Fruit fly (Drosophila melanogaster) whole organism, embryonic: Measurements from ENCODE around the gene D12.

Experiments
- CG10431 ChIP-seq: fragments of 200-800 bp; sonication (Bioruptor generic); optimal IDR thresholded peaks from 3 replicates; lab custom pipeline; 2018; ENCODE audit warnings: missing biosample characterization, mild to moderate bottlenecking, missing genetic modification characterization
- CG10654 ChIP-seq: fragments of 200-800 bp; sonication (Bioruptor generic); optimal IDR thresholded peaks from 2 replicates; lab custom pipeline; 2016; ENCODE audit warnings: missing biosample characterization, missing genetic modification characterization
- CG10959 ChIP-seq: fragments of 200-800 bp; sonication (Bioruptor generic); IDR thresholded peaks from 2 replicates; pipeline ENCODE4 v1.3.6; 2022; ENCODE audit warnings: missing biosample characterization, missing genetic modification characterization
- CG11093 ChIP-seq: fragments of 200-800 bp; sonication (Bioruptor generic); IDR thresholded peaks from 3 replicates; pipeline ENCODE4 v1.3.6; 2022; ENCODE audit warnings: missing biosample characterization, missing genetic modification characterization
- CG12744 ChIP-seq: fragments of 200-800 bp; sonication (Bioruptor generic); optimal IDR thresholded peaks from 2 replicates; lab custom pipeline; 2016; ENCODE audit warnings: missing biosample characterization, missing genetic modification characterization
- CG15269 ChIP-seq: fragments of 200-800 bp; sonication (Bioruptor generic); optimal IDR thresholded peaks from 2 replicates; lab custom pipeline; 2018; ENCODE audit warnings: missing biosample characterization, mild to moderate bottlenecking, missing genetic modification characterization, moderate library complexity
- CG17912 ChIP-seq: fragments of 200-800 bp; sonication (Bioruptor generic); optimal IDR thresholded peaks from 2 replicates; lab custom pipeline; 2018; ENCODE audit warnings: missing biosample characterization, mild to moderate bottlenecking, missing genetic modification characterization
- CG18011 ChIP-seq: fragments of 200-800 bp; sonication (Bioruptor generic); optimal IDR thresholded peaks from 2 replicates; lab custom pipeline; 2017; ENCODE audit warnings: missing biosample characterization, missing genetic modification characterization, mild to moderate bottlenecking, moderate library complexity, missing genotype
- CG2129 ChIP-seq: fragments of 200-800 bp; sonication (Bioruptor generic); IDR thresholded peaks from 2 replicates; pipeline ENCODE4 v1.3.6; 2022; ENCODE audit warnings: missing biosample characterization, missing genetic modification characterization; ENCODE audit not compliant: partially characterized antibody
- CG4328 ChIP-seq: fragments of 200-800 bp; sonication (Bioruptor generic); optimal IDR thresholded peaks from 3 replicates; lab custom pipeline; 2017; ENCODE audit warnings: missing biosample characterization, missing genetic modification reagents, missing genetic modification characterization
- CG4424 ChIP-seq: fragments of 200-800 bp; sonication (Bioruptor generic); optimal IDR thresholded peaks from 3 replicates; lab custom pipeline; 2016; ENCODE audit warnings: missing biosample characterization, missing genetic modification characterization
- CG4617 ChIP-seq: fragments of 200-800 bp; sonication (Bioruptor generic); optimal IDR thresholded peaks from 3 replicates; lab custom pipeline; 2016; ENCODE audit warnings: missing biosample characterization, missing genetic modification characterization, borderline replicate concordance
- CG5245 ChIP-seq: fragments of 200-800 bp; sonication (Bioruptor generic); optimal IDR thresholded peaks from 3 replicates; lab custom pipeline; 2016; ENCODE audit warnings: missing biosample characterization, missing genetic modification characterization
- CG6175 ChIP-seq: fragments of 200-800 bp; sonication (Bioruptor generic); IDR thresholded peaks from 3 replicates; pipeline ENCODE4 v1.3.6; 2022; ENCODE audit warnings: missing biosample characterization, missing genetic modification characterization
- CG6683 ChIP-seq: fragments of 200-800 bp; sonication (Bioruptor generic); optimal IDR thresholded peaks from 2 replicates; lab custom pipeline; 2017; ENCODE audit warnings: missing biosample characterization, mild to moderate bottlenecking, missing genetic modification characterization, missing genetic modification reagents
- CG6813 ChIP-seq: fragments of 200-800 bp; sonication (Bioruptor generic); optimal IDR thresholded peaks from 2 replicates; lab custom pipeline; 2017; ENCODE audit warnings: missing biosample characterization, missing genetic modification characterization, mild to moderate bottlenecking, moderate library complexity, missing genetic modification reagents
- CG8765 ChIP-seq: fragments of 200-800 bp; sonication (Bioruptor generic); IDR thresholded peaks from 2 replicates; pipeline ENCODE4 v1.3.6; 2022; ENCODE audit warnings: missing biosample characterization, missing genetic modification characterization
- CG9437 ChIP-seq: fragments of 200-800 bp; sonication (Bioruptor generic); optimal IDR thresholded peaks from 2 replicates; lab custom pipeline; 2018; ENCODE audit warnings: missing biosample characterization, mild to moderate bottlenecking, missing genetic modification characterization
- CG9609 ChIP-seq: fragments of 200-800 bp; sonication (Bioruptor generic); optimal IDR thresholded peaks from 3 replicates; lab custom pipeline; 2016; ENCODE audit warnings: missing biosample characterization, missing genetic modification characterization
- Camta ChIP-seq: fragments of 200-800 bp; sonication (Bioruptor generic); optimal IDR thresholded peaks from 2 replicates; lab custom pipeline; 2016; ENCODE audit warnings: missing biosample characterization, missing genetic modification characterization
- Dll ChIP-seq: fragments of 200-800 bp; sonication (Bioruptor generic); IDR thresholded peaks from 4 replicates; pipeline ENCODE4 v1.3.6; 2022; ENCODE audit warnings: missing biosample characterization, missing genetic modification characterization; ENCODE audit not compliant: partially characterized antibody
- Doc2 ChIP-seq: fragments of 200-800 bp; sonication (Bioruptor generic); IDR thresholded peaks from 2 replicates; pipeline ENCODE4 v1.3.6; 2022; ENCODE audit warnings: missing biosample characterization, missing genetic modification characterization
- ERR ChIP-seq: fragments of 200-800 bp; sonication (Bioruptor generic); optimal IDR thresholded peaks from 2 replicates; lab custom pipeline; 2016; ENCODE audit warnings: missing biosample characterization, missing genetic modification characterization
- Ets97D ChIP-seq: fragments of 200-800 bp; sonication (Bioruptor generic); optimal IDR thresholded peaks from 3 replicates; lab custom pipeline; 2016; ENCODE audit warnings: missing biosample characterization, missing genetic modification characterization
- Hsf ChIP-seq: fragments of 200-800 bp; sonication (Bioruptor generic); optimal IDR thresholded peaks from 3 replicates; lab custom pipeline; 2016; ENCODE audit warnings: missing biosample characterization, missing genetic modification characterization
- Jarid2 ChIP-seq: fragments of 200-800 bp; sonication (Bioruptor generic); optimal IDR thresholded peaks from 3 replicates; lab custom pipeline; 2017; ENCODE audit warnings: mild to moderate bottlenecking, missing biosample characterization, missing genetic modification reagents, missing genetic modification characterization
- MESR4 ChIP-seq: fragments of 200-800 bp; sonication (Bioruptor generic); optimal IDR thresholded peaks from 2 replicates; lab custom pipeline; 2018; ENCODE audit warnings: missing biosample characterization, mild to moderate bottlenecking, missing genetic modification characterization, moderate library complexity
- Neu2 ChIP-seq: fragments of 200-800 bp; sonication (Bioruptor generic); optimal IDR thresholded peaks from 3 replicates; lab custom pipeline; 2016; ENCODE audit warnings: missing biosample characterization, missing genetic modification characterization, borderline replicate concordance
- Poxn ChIP-seq: fragments of 200-800 bp; sonication (Bioruptor generic); IDR thresholded peaks from 2 replicates; pipeline ENCODE4 v1.3.6; 2022; ENCODE audit warnings: missing biosample characterization, missing genetic modification characterization
- Tbp ChIP-seq: fragments of >200 bp; optimal IDR thresholded peaks from 2 replicates; lab custom pipeline; 2018; ENCODE audit warnings: missing biosample characterization, missing genetic modification characterization
- ase ChIP-seq: fragments of 200-800 bp; sonication (Bioruptor generic); IDR thresholded peaks from 3 replicates; pipeline ENCODE4 v1.3.6; 2022; ENCODE audit warnings: missing biosample characterization, missing genetic modification characterization
- ato ChIP-seq: fragments of 200-800 bp; sonication (Bioruptor generic); IDR thresholded peaks from 2 replicates; pipeline ENCODE4 v1.3.6; 2022; ENCODE audit warnings: missing biosample characterization, missing genetic modification characterization; ENCODE audit not compliant: partially characterized antibody
- az2 ChIP-seq: fragments of 200-800 bp; sonication (Bioruptor generic); optimal IDR thresholded peaks from 3 replicates; lab custom pipeline; 2016; ENCODE audit warnings: missing biosample characterization, missing genetic modification characterization
- bab2 ChIP-seq: fragments of 200-800 bp; sonication (Bioruptor generic); optimal IDR thresholded peaks from 2 replicates; lab custom pipeline; 2016; ENCODE audit warnings: missing biosample characterization, missing genetic modification characterization
- cg ChIP-seq: fragments of 200-800 bp; sonication (Bioruptor generic); optimal IDR thresholded peaks from 3 replicates; lab custom pipeline; 2019; ENCODE audit warnings: missing biosample characterization, mild to moderate bottlenecking, missing genetic modification characterization, moderate library complexity
- gce ChIP-seq: fragments of 200-800 bp; sonication (Bioruptor generic); IDR thresholded peaks from 3 replicates; pipeline ENCODE4 v1.3.6; 2022; ENCODE audit warnings: missing biosample characterization, missing genetic modification characterization
- gsb ChIP-seq: fragments of 200-800 bp; sonication (Bioruptor generic); IDR thresholded peaks from 2 replicates; pipeline ENCODE4 v1.3.6; 2022; ENCODE audit warnings: missing biosample characterization, missing genetic modification characterization
- jigr1 ChIP-seq: fragments of 200-800 bp; sonication (Bioruptor generic); IDR thresholded peaks from 3 replicates; pipeline ENCODE4 v1.3.6; 2022; ENCODE audit warnings: missing biosample characterization, missing genetic modification characterization
- kah ChIP-seq: fragments of 200-800 bp; sonication (Bioruptor generic); optimal IDR thresholded peaks from 2 replicates; lab custom pipeline; 2018; ENCODE audit warnings: missing biosample characterization, mild to moderate bottlenecking, missing genetic modification characterization
- nau ChIP-seq: fragments of 200-800 bp; sonication (Bioruptor generic); optimal IDR thresholded peaks from 3 replicates; lab custom pipeline; 2017; ENCODE audit warnings: missing biosample characterization, mild to moderate bottlenecking, missing genetic modification characterization, missing genetic modification reagents
- oc ChIP-seq: fragments of 200-800 bp; sonication (Bioruptor generic); optimal IDR thresholded peaks from 2 replicates; lab custom pipeline; 2018; ENCODE audit warnings: missing biosample characterization, mild to moderate bottlenecking, missing genetic modification characterization, moderate library complexity
- pan ChIP-seq, 4 experiments: fragments of >200 bp in 3 of 4; fragments of 200-800 bp in 1 of 4; sonication (Bioruptor generic) in 1 of 4; optimal IDR thresholded peaks in 3 of 4; IDR thresholded peaks in 1 of 4; 2 replicates each; pipeline versions ENCODE4 v1.3.6 to Lab custom; 2017 to 2022; ENCODE audit warnings: missing biosample characterization in 2 of 4, missing genetic modification characterization in 2 of 4, mixed read lengths in 1 of 4
- pb ChIP-seq: fragments of 200-800 bp; sonication (Bioruptor generic); optimal IDR thresholded peaks from 3 replicates; lab custom pipeline; 2016; ENCODE audit warnings: missing biosample characterization, missing genetic modification characterization
- prd ChIP-seq, 3 experiments: fragments of >200 bp in 2 of 3; fragments of 200-800 bp in 1 of 3; sonication (Bioruptor generic) in 1 of 3; optimal IDR thresholded peaks in 2 of 3; IDR thresholded peaks in 1 of 3; 2 replicates in 2 of 3; 3 replicates in 1 of 3; pipeline versions ENCODE4 v1.3.6 to Lab custom; 2017 to 2022; ENCODE audit warnings: missing biosample characterization in 1 of 3, missing genetic modification characterization in 1 of 3
- psq ChIP-seq: fragments of 200-800 bp; sonication (Bioruptor generic); optimal IDR thresholded peaks from 2 replicates; lab custom pipeline; 2017; ENCODE audit warnings: missing biosample characterization, missing genetic modification characterization
- row ChIP-seq: fragments of 200-800 bp; sonication (Bioruptor generic); IDR thresholded peaks from 3 replicates; pipeline ENCODE4 v1.3.6; 2022; ENCODE audit warnings: missing biosample characterization, missing genetic modification characterization
- salm ChIP-seq: fragments of 200-800 bp; sonication (Bioruptor generic); optimal IDR thresholded peaks from 2 replicates; lab custom pipeline; 2018; ENCODE audit warnings: missing biosample characterization, mild to moderate bottlenecking, missing genetic modification characterization
- sens-2 ChIP-seq: fragments of 200-800 bp; sonication (Bioruptor generic); IDR thresholded peaks from 2 replicates; pipeline ENCODE4 v1.3.6; 2022; ENCODE audit warnings: missing biosample characterization, missing genetic modification characterization
- slou ChIP-seq: fragments of 200-800 bp; sonication (Bioruptor generic); optimal IDR thresholded peaks from 3 replicates; lab custom pipeline; 2016; ENCODE audit warnings: missing biosample characterization, missing genetic modification characterization

D12 gene

DNA sequence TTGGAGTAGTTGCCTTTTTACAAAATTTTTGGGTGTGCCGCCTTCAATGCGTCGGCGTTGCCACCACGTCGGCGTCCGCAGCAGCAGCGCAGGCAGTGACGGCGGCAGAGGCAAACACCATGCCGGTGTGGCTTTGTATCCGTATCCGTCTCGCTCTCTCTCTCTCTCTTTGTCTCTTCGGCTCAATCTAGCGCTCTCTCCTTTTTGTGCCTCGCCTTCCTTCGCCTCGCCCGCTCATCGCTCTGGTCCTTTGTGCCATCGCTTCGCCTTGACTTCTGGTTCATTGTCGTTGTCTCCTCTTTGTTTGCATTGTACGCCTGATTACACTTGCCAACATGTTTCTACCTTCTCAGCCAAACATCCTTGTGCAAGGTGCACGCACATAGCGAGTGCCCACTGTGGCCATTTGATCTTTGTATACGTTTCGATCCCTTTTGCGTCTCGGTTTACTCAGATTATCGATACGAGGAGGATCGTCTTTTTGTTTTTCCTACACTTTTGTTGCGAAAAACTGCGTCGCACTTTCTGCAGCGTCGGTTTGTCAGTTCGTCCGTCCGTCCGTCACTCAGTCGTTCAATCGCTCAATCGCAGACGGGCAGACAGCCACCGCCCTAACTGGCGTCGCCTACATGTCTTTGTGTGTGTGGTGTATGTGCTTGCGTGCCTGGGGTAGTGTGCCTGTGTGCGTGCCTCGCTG, 20.7 kb downstream of the D12 start (continued):
- TF ChIP-seq Hsf (GFP tag; lab: Kevin White, UChicago) (peak; percentile 1), CG9437 (GFP tag; lab: Kevin White, UChicago) (no peak), Poxn (GFP tag; lab: Robert Waterston, UW) (no peak), Neu2 (GFP tag; lab: Kevin White, UChicago) (no peak), Camta (no peak), psq (peak; percentile 69), CG10654 (GFP tag; lab: Kevin White, UChicago) (no peak), CG15269 (no peak), bab2 (peak; percentile 6), ato (GFP tag; lab: Robert Waterston, UW) (no peak; the same call in 1 of the 2 replicates), pb (GFP tag; lab: Kevin White, UChicago) (no peak), CG9609 (GFP tag; lab: Kevin White, UChicago) (peak; percentile 25), Doc2 (GFP tag; lab: Robert Waterston, UW) (no peak), CG11093 (GFP tag; lab: Robert Waterston, UW) (no peak), salm (tag; lab: Kevin White, UChicago) (no peak), CG4617 (no peak), Ets97D (GFP tag; lab: Kevin White, UChicago) (peak; percentile 4), ERR (GFP tag; lab: Kevin White, UChicago) (no peak), gce (0 out of 3 replicates have a peak, but pooled peaks have one; percentile 39), MESR4 (GFP tag; lab: Kevin White, UChicago) (no peak), CG5245 (GFP tag; lab: Kevin White, UChicago) (peak; percentile 36), Tbp (GFP tag; lab: Kevin White, UChicago) (no peak), prd (optimal IDR thresholded peaks at IDR 0.05; lab: Kevin White, UChicago) (no peak), prd (GFP tag; IDR thresholded peaks at IDR 0.05; lab: Robert Waterston, UW) (no peak), nau (GFP tag; lab: Kevin White, UChicago) (no peak), CG6813 (GFP tag; lab: Kevin White, UChicago) (peak; percentile 4), az2 (no peak), Dll (GFP tag; lab: Robert Waterston, UW) (no peak), CG17912 (no peak), CG6683 (GFP tag; lab: Kevin White, UChicago) (no peak), CG8765 (GFP tag; lab: Robert Waterston, UW) (no peak), gsb (GFP tag; lab: Robert Waterston, UW) (no peak), CG6175 (no peak), sens-2 (GFP tag; lab: Robert Waterston, UW) (no peak), CG12744 (GFP tag; lab: Kevin White, UChicago) (no peak), Jarid2 (GFP tag; lab: Kevin White, UChicago) (no peak), CG10431 (no peak), row (peak; percentile 44; the same call in 2 of the 3 replicates), ase (no peak), CG2129 (GFP tag; lab: Robert Waterston, UW) (no peak), slou (GFP tag; lab: Kevin White, UChicago) (no peak), oc (tag; lab: Kevin White, UChicago) (no peak), kah (GFP tag; lab: Kevin White, UChicago) (no peak), CG10959 (GFP tag; lab: Robert Waterston, UW) (no peak), jigr1 (GFP tag; lab: Robert Waterston, UW) (no peak), pan (optimal IDR thresholded peaks at IDR 0.05; lab: Kevin White, UChicago) (no peak), pan (GFP tag; optimal IDR thresholded peaks at IDR 0.05 in 1 of 2, IDR thresholded peaks at IDR 0.05 in 1 of 2) (peak in 1 of 2 experiments; percentile 25), CG18011 (GFP tag; lab: Kevin White, UChicago) (no peak), CG4328 (no peak), cg (GFP tag; lab: Kevin White, UChicago) (peak; percentile 68), CG4424 (no peak)
